Worm (Caenorhabditis elegans): ENCODE measurements around the gene F17C8.9.
A peak's percentile ranks its signal among the peaks of the same experiment; 100 is the strongest.

F17C8.9 gene

ce11 chrIII:4754001-4754561, 19.9 kb downstream of the F17C8.9 start, which contains the start of the genes rps-0 and rbg-3 (continued):
- TF ChIP-seq dmd-4 (tag; optimal IDR thresholded peaks at IDR 0.05; ENCODE audit: borderline replicate concordance) (no peak), K09A11.1 (tag; optimal IDR thresholded peaks at IDR 0.05; ENCODE audit: insufficient read depth) (no peak), elt-2 (tag; optimal IDR thresholded peaks at IDR 0.05) (peak; percentile 33), dve-1 (tag; optimal IDR thresholded peaks at IDR 0.05) (peak; percentile 67), eyg-1 (tag; optimal IDR thresholded peaks at IDR 0.05) (no peak), hlh-30 (tag; optimal IDR thresholded peaks at IDR 0.05; ENCODE audit: insufficient read depth) (peak; percentile 19), pat-9 (tag; optimal IDR thresholded peaks at IDR 0.05) (no peak), madf-2 (tag; optimal IDR thresholded peaks at IDR 0.05) (no peak), K02D7.2 (tag; optimal IDR thresholded peaks at IDR 0.05) (no peak), ttx-3 (tag; optimal IDR thresholded peaks at IDR 0.05) (no peak), ceh-31 (tag; optimal IDR thresholded peaks at IDR 0.05) (peak; percentile 75), ref-2 (tag; optimal IDR thresholded peaks at IDR 0.05) (peak; percentile 29), nhr-232 (tag; optimal IDR thresholded peaks at IDR 0.05) (no peak), pag-3 (tag; optimal IDR thresholded peaks at IDR 0.05; ENCODE audit: borderline replicate concordance) (no peak), unc-42 (tag; optimal IDR thresholded peaks at IDR 0.05) (peak; percentile 96), sox-4 (tag; optimal IDR thresholded peaks at IDR 0.05) (no peak), ama-1 (optimal IDR thresholded peaks at IDR 0.05) (no peak), ceh-24 (tag; optimal IDR thresholded peaks at IDR 0.05) (no peak), ceh-14 (tag; optimal IDR thresholded peaks at IDR 0.05) (peak; percentile 70), unc-55 (GFP tag; optimal IDR thresholded peaks at IDR 0.05) (peak; percentile 57), pha-4 (tag; optimal IDR thresholded peaks at IDR 0.05) (no peak), elt-4 (tag; optimal IDR thresholded peaks at IDR 0.05) (no peak), ceh-6 (GFP tag; optimal IDR thresholded peaks at IDR 0.05) (no peak)

ce11 chrIII:4756983-4757382, 22.8 kb downstream of the F17C8.9 start, which contains the start of gene fbxl-2:
fbxl-2 (plus strand) TSS chrIII:4757260.
- TF ChIP-seq tbx-7 (tag; optimal IDR thresholded peaks at IDR 0.05) (peak; percentile 20), tbx-2 (tag; optimal IDR thresholded peaks at IDR 0.05) (peak; percentile 71), fkh-6 (tag; optimal IDR thresholded peaks at IDR 0.05) (peak; percentile 40), ceh-48 (tag; optimal IDR thresholded peaks at IDR 0.05) (peak; percentile 54), unc-3 (GFP tag; conservative IDR thresholded peaks at IDR 0.05) (peak; percentile 70), unc-3 (tag; optimal IDR thresholded peaks at IDR 0.05) (peak; percentile 49), ceh-6 (GFP tag; optimal IDR thresholded peaks at IDR 0.05) (peak; percentile 71), ceh-14 (tag; optimal IDR thresholded peaks at IDR 0.05) (peak; percentile 89), unc-86 (tag; optimal IDR thresholded peaks at IDR 0.05) (peak; percentile 76), pha-2 (tag; optimal IDR thresholded peaks at IDR 0.05) (peak; percentile 72), ama-1 (optimal IDR thresholded peaks at IDR 0.05) (peak; percentile 36), madf-2 (tag; optimal IDR thresholded peaks at IDR 0.05) (peak; percentile 53), ceh-30 (tag; optimal IDR thresholded peaks at IDR 0.05) (peak; percentile 85), fax-1 (tag; optimal IDR thresholded peaks at IDR 0.05) (peak; percentile 16), npax-4 (tag; optimal IDR thresholded peaks at IDR 0.05) (no peak), elt-4 (tag; optimal IDR thresholded peaks at IDR 0.05) (no peak), pros-1 (tag; optimal IDR thresholded peaks at IDR 0.05) (peak; percentile 36), ets-4 (tag; optimal IDR thresholded peaks at IDR 0.05) (peak; percentile 95), mec-3 (tag; optimal IDR thresholded peaks at IDR 0.05; ENCODE audit: borderline replicate concordance) (no peak), ceh-22 (tag; optimal IDR thresholded peaks at IDR 0.05) (no peak), T23F11.4 (GFP tag; optimal IDR thresholded peaks at IDR 0.05) (no peak), ttx-3 (tag; optimal IDR thresholded peaks at IDR 0.05) (peak; percentile 39), ceh-45 (GFP tag; IDR thresholded peaks at IDR 0.05) (no peak), ceh-9 (tag; optimal IDR thresholded peaks at IDR 0.05) (no peak), K02D7.2 (tag; optimal IDR thresholded peaks at IDR 0.05) (no peak), ahr-1 (tag; optimal IDR thresholded peaks at IDR 0.05) (peak; percentile 14), pag-3 (tag; optimal IDR thresholded peaks at IDR 0.05; ENCODE audit: borderline replicate concordance) (no peak), F13H6.1 (tag; optimal IDR thresholded peaks at IDR 0.05) (peak; percentile 53), sox-2 (GFP tag; IDR thresholded peaks at IDR 0.05) (no peak; the same call in 1 of the 2 replicates), sdc-2 (tag; optimal IDR thresholded peaks at IDR 0.05) (peak; percentile 61), unc-55 (GFP tag; optimal IDR thresholded peaks at IDR 0.05) (peak; percentile 48), ztf-16 (tag; optimal IDR thresholded peaks at IDR 0.05) (peak; percentile 33), pat-9 (tag; optimal IDR thresholded peaks at IDR 0.05) (peak; percentile 64), hlh-8 (tag; optimal IDR thresholded peaks at IDR 0.05) (peak; percentile 44), dve-1 (tag; optimal IDR thresholded peaks at IDR 0.05) (peak; percentile 89), ceh-31 (tag; optimal IDR thresholded peaks at IDR 0.05) (peak; percentile 88), hlh-13 (GFP tag; optimal IDR thresholded peaks at IDR 0.05) (no peak), gmeb-2 (tag; optimal IDR thresholded peaks at IDR 0.05) (peak; percentile 57), ceh-34 (tag; optimal IDR thresholded peaks at IDR 0.05) (peak; percentile 90)
